Worm (Caenorhabditis elegans): ENCODE measurements around the gene ech-8.

The ech-8 gene

ce11 chrIV:10239045-10239444 lies at the start of gene ech-8:
Gene ech-8 (minus strand): TSS chrIV:10239176.
- no peak for TF ChIP-seq elt-1 (tag; optimal IDR thresholded peaks at IDR 0.05)
- TF ChIP-seq elt-3 (tag; optimal IDR thresholded peaks at IDR 0.05), result no peak
- TF ChIP-seq lsy-2 (tag; optimal IDR thresholded peaks at IDR 0.05), result no peak
- TF ChIP-seq crh-2 (tag; optimal IDR thresholded peaks at IDR 0.05), result peak; percentile 31
- no peak for TF ChIP-seq lin-39 (tag; optimal IDR thresholded peaks at IDR 0.05)
- TF ChIP-seq nhr-25 (tag; optimal IDR thresholded peaks at IDR 0.05), result no peak
- no peak for TF ChIP-seq nhr-11 (tag; optimal IDR thresholded peaks at IDR 0.05)
- TF ChIP-seq alr-1 (tag; optimal IDR thresholded peaks at IDR 0.05), result no peak
- TF ChIP-seq fos-1 (tag; optimal IDR thresholded peaks at IDR 0.05), result peak; percentile 20
- no peak for TF ChIP-seq mdl-1 (tag; optimal IDR thresholded peaks at IDR 0.05)

- TF ChIP-seq F13H6.1 (tag; optimal IDR thresholded peaks at IDR 0.05), result no peak
- no peak for TF ChIP-seq ceh-82 (tag; optimal IDR thresholded peaks at IDR 0.05)
Measured at ce11 chrIV:10288575-10288974, 49.6 kb upstream of the ech-8 start.

- TF ChIP-seq nhr-237 (tag; optimal IDR thresholded peaks at IDR 0.05) (no peak), blmp-1 (tag; optimal IDR thresholded peaks at IDR 0.05; ENCODE audit: insufficient read depth) (no peak), R02D3.7 (tag; optimal IDR thresholded peaks at IDR 0.05) (no peak), unc-55 (GFP tag; optimal IDR thresholded peaks at IDR 0.05) (no peak), alr-1 (tag; optimal IDR thresholded peaks at IDR 0.05) (no peak), sma-9 (GFP tag; optimal IDR thresholded peaks at IDR 0.05) (no peak), sma-9 (tag; optimal IDR thresholded peaks at IDR 0.05) (no peak), lin-39 (tag; optimal IDR thresholded peaks at IDR 0.05) (no peak), peb-1 (tag; optimal IDR thresholded peaks at IDR 0.05) (no peak), ama-1 (optimal IDR thresholded peaks at IDR 0.05) (no peak), elt-1 (tag; optimal IDR thresholded peaks at IDR 0.05) (no peak)
Measured at ce11 chrIV:10286655-10287054, 47.7 kb upstream of the ech-8 start, which contains the start of gene ebax-1. Gene ebax-1 (plus strand): TSS chrIV:10286955.

- TF ChIP-seq nhr-6 (tag; optimal IDR thresholded peaks at IDR 0.05) (no peak), lsy-2 (tag; optimal IDR thresholded peaks at IDR 0.05) (peak in 1 of 2 experiments; percentile 20)
Measured at ce11 chrIV:10285328-10285727, 46.4 kb upstream of the ech-8 start.

ce11 chrIV:10284194-10284910 lies 45.4 kb upstream of the ech-8 start, which contains the start of gene rad-51:
Gene rad-51 (minus strand): TSS chrIV:10284244.
- TF ChIP-seq nhr-21 (tag; optimal IDR thresholded peaks at IDR 0.05), result peak; percentile 17
- peak; percentile 41 for TF ChIP-seq zag-1 (tag; optimal IDR thresholded peaks at IDR 0.05)
- no peak for TF ChIP-seq nhr-237 (tag; optimal IDR thresholded peaks at IDR 0.05)
- no peak for TF ChIP-seq ama-1 (optimal IDR thresholded peaks at IDR 0.05)
- peak; percentile 65 for TF ChIP-seq fos-1 (tag; optimal IDR thresholded peaks at IDR 0.05)
- peak; percentile 9 for TF ChIP-seq sma-9 (GFP tag; optimal IDR thresholded peaks at IDR 0.05)
- TF ChIP-seq sma-9 (tag; optimal IDR thresholded peaks at IDR 0.05), result no peak
- peak; percentile 74 for TF ChIP-seq gmeb-1 (tag; optimal IDR thresholded peaks at IDR 0.05)
- peak; percentile 92 for TF ChIP-seq crh-2 (tag; optimal IDR thresholded peaks at IDR 0.05)
- peak; percentile 80 for TF ChIP-seq nhr-129 (tag; optimal IDR thresholded peaks at IDR 0.05)
- no peak for TF ChIP-seq snpc-4 (tag; optimal IDR thresholded peaks at IDR 0.05)
- peak; percentile 52 for TF ChIP-seq unc-55 (GFP tag; optimal IDR thresholded peaks at IDR 0.05)
- TF ChIP-seq lin-11 (tag; optimal IDR thresholded peaks at IDR 0.05), result peak; percentile 46
- TF ChIP-seq lin-13 (GFP tag; optimal IDR thresholded peaks at IDR 0.05), result peak; percentile 53
- peak in 1 of 2 experiments; percentile 59 for TF ChIP-seq lsy-2 (tag; optimal IDR thresholded peaks at IDR 0.05)
- TF ChIP-seq mdl-1 (tag; optimal IDR thresholded peaks at IDR 0.05), result peak in 1 of 2 experiments; percentile 43
- TF ChIP-seq blmp-1 (tag; optimal IDR thresholded peaks at IDR 0.05; ENCODE audit: insufficient read depth), result no peak
- TF ChIP-seq nhr-25 (tag; optimal IDR thresholded peaks at IDR 0.05), result peak; percentile 29
- no peak for TF ChIP-seq nhr-6 (tag; optimal IDR thresholded peaks at IDR 0.05)
- TF ChIP-seq unc-39 (tag; optimal IDR thresholded peaks at IDR 0.05), result no peak
- TF ChIP-seq C34F6.9 (tag; optimal IDR thresholded peaks at IDR 0.05), result peak; percentile 75

ce11 chrIV:10281482-10281881 lies 42.5 kb upstream of the ech-8 start, which contains the start of gene thk-1:
Gene thk-1 (minus strand): TSS chrIV:10281582.
- TF ChIP-seq fos-1 (tag; optimal IDR thresholded peaks at IDR 0.05) (peak; percentile 47), elt-1 (tag; optimal IDR thresholded peaks at IDR 0.05) (no peak), ztf-4 (tag; optimal IDR thresholded peaks at IDR 0.05) (no peak), lsy-2 (tag; optimal IDR thresholded peaks at IDR 0.05) (no peak)
